Fruit fly (Drosophila melanogaster) whole organism, embryonic: Measurements from ENCODE around the gene CG10481.

Experiments
- Bteb2 ChIP-seq: fragments of 200-800 bp; sonication (Bioruptor generic); optimal IDR thresholded peaks from 2 replicates; lab custom pipeline; 2016; ENCODE audit warnings: missing biosample characterization, missing genetic modification characterization
- CG10321 ChIP-seq: fragments of 200-800 bp; sonication (Bioruptor generic); IDR thresholded peaks from 2 replicates; pipeline ENCODE4 v1.3.6; 2022; ENCODE audit warnings: missing biosample characterization, missing genetic modification characterization
- CG10462 ChIP-seq: fragments of 200-800 bp; sonication (Bioruptor generic); optimal IDR thresholded peaks from 2 replicates; lab custom pipeline; 2016; ENCODE audit warnings: missing biosample characterization, missing genetic modification characterization
- CG10543 ChIP-seq: fragments of 200-800 bp; sonication (Bioruptor generic); optimal IDR thresholded peaks from 3 replicates; lab custom pipeline; 2017; ENCODE audit warnings: missing biosample characterization, mild to moderate bottlenecking, missing genetic modification characterization, moderate library complexity
- CG10959 ChIP-seq: fragments of 200-800 bp; sonication (Bioruptor generic); IDR thresholded peaks from 2 replicates; pipeline ENCODE4 v1.3.6; 2022; ENCODE audit warnings: missing biosample characterization, missing genetic modification characterization
- CG10979 ChIP-seq: fragments of 200-800 bp; sonication (Bioruptor generic); optimal IDR thresholded peaks from 2 replicates; lab custom pipeline; 2018; ENCODE audit warnings: missing biosample characterization, mild to moderate bottlenecking, missing genetic modification characterization, moderate library complexity
- CG11504 ChIP-seq: fragments of 200-800 bp; sonication (Bioruptor generic); optimal IDR thresholded peaks from 3 replicates; lab custom pipeline; 2019; ENCODE audit warnings: missing biosample characterization, mild to moderate bottlenecking, missing genetic modification characterization, moderate library complexity
- CG11696 ChIP-seq: fragments of 200-800 bp; sonication (Bioruptor generic); IDR thresholded peaks from 2 replicates; pipeline ENCODE4 v1.3.6; 2022; ENCODE audit warnings: missing biosample characterization, missing genetic modification characterization
- CG13296 ChIP-seq: fragments of 200-800 bp; sonication (Bioruptor generic); optimal IDR thresholded peaks from 3 replicates; lab custom pipeline; 2018; ENCODE audit warnings: missing biosample characterization, mild to moderate bottlenecking, missing genetic modification characterization
- CG14441 ChIP-seq: fragments of 200-800 bp; sonication (Bioruptor generic); IDR thresholded peaks from 2 replicates; pipeline ENCODE4 v1.3.6; 2022; ENCODE audit warnings: missing biosample characterization, missing genetic modification characterization
- CG17361 ChIP-seq: fragments of 200-800 bp; sonication (Bioruptor generic); IDR thresholded peaks from 3 replicates; pipeline ENCODE4 v1.3.6; 2022; ENCODE audit warnings: missing biosample characterization, missing genetic modification characterization
- CG17829 ChIP-seq: fragments of 200-800 bp; optimal IDR thresholded peaks from 2 replicates; lab custom pipeline; 2019; ENCODE audit warnings: missing biosample characterization, mild to moderate bottlenecking, missing genetic modification characterization, moderate library complexity
- CG18262 ChIP-seq: fragments of 200-800 bp; optimal IDR thresholded peaks from 3 replicates; lab custom pipeline; 2019; ENCODE audit warnings: missing biosample characterization, mild to moderate bottlenecking, missing genetic modification characterization, moderate library complexity
- CG2712 ChIP-seq: fragments of 200-800 bp; optimal IDR thresholded peaks from 3 replicates; lab custom pipeline; 2019; ENCODE audit warnings: missing biosample characterization, mild to moderate bottlenecking, missing genetic modification characterization, moderate library complexity
- CG6175 ChIP-seq: fragments of 200-800 bp; sonication (Bioruptor generic); IDR thresholded peaks from 3 replicates; pipeline ENCODE4 v1.3.6; 2022; ENCODE audit warnings: missing biosample characterization, missing genetic modification characterization
- CG6854 ChIP-seq: fragments of 200-800 bp; sonication (Bioruptor generic); optimal IDR thresholded peaks from 3 replicates; lab custom pipeline; 2017; ENCODE audit warnings: missing biosample characterization, mild to moderate bottlenecking, missing genetic modification characterization
- CG8478 ChIP-seq: fragments of >200 bp; optimal IDR thresholded peaks from 2 replicates; lab custom pipeline; 2018
- CG9437 ChIP-seq: fragments of 200-800 bp; sonication (Bioruptor generic); optimal IDR thresholded peaks from 2 replicates; lab custom pipeline; 2018; ENCODE audit warnings: missing biosample characterization, mild to moderate bottlenecking, missing genetic modification characterization
- CoRest ChIP-seq: fragments of 200-800 bp; sonication (Bioruptor generic); optimal IDR thresholded peaks from 3 replicates; lab custom pipeline; 2018; ENCODE audit warnings: missing biosample characterization, mild to moderate bottlenecking, missing genetic modification characterization, moderate library complexity
- Dip2 ChIP-seq: fragments of 200-800 bp; sonication (Bioruptor generic); IDR thresholded peaks from 2 replicates; pipeline ENCODE4 v1.3.6; 2022; ENCODE audit warnings: missing biosample characterization, missing genetic modification characterization
- Dip3 ChIP-seq: fragments of 200-800 bp; sonication (Bioruptor generic); optimal IDR thresholded peaks from 3 replicates; lab custom pipeline; 2016; ENCODE audit warnings: missing biosample characterization, missing genetic modification characterization
- Hsf ChIP-seq: fragments of 200-800 bp; sonication (Bioruptor generic); optimal IDR thresholded peaks from 3 replicates; lab custom pipeline; 2016; ENCODE audit warnings: missing biosample characterization, missing genetic modification characterization
- Jarid2 ChIP-seq: fragments of 200-800 bp; sonication (Bioruptor generic); optimal IDR thresholded peaks from 3 replicates; lab custom pipeline; 2017; ENCODE audit warnings: mild to moderate bottlenecking, missing biosample characterization, missing genetic modification reagents, missing genetic modification characterization
- Lpt ChIP-seq: fragments of >200 bp; optimal IDR thresholded peaks from 2 replicates; lab custom pipeline; 2018; ENCODE audit warnings: missing biosample characterization, missing genetic modification characterization
- Max ChIP-seq: fragments of 200-800 bp; sonication (Bioruptor generic); optimal IDR thresholded peaks from 2 replicates; lab custom pipeline; 2016; ENCODE audit warnings: missing biosample characterization, mild to moderate bottlenecking, missing genetic modification characterization
- Neu2 ChIP-seq: fragments of 200-800 bp; sonication (Bioruptor generic); optimal IDR thresholded peaks from 3 replicates; lab custom pipeline; 2016; ENCODE audit warnings: missing biosample characterization, missing genetic modification characterization, borderline replicate concordance
- NfI ChIP-seq: fragments of 200-800 bp; sonication (Bioruptor generic); optimal IDR thresholded peaks from 3 replicates; lab custom pipeline; 2018; ENCODE audit warnings: missing biosample characterization, mild to moderate bottlenecking, missing genetic modification characterization, moderate library complexity
- Spps ChIP-seq: fragments of 200-800 bp; sonication (Bioruptor generic); optimal IDR thresholded peaks from 2 replicates; lab custom pipeline; 2018; ENCODE audit warnings: missing biosample characterization, mild to moderate bottlenecking, missing genetic modification characterization
- Taf1 ChIP-seq: fragments of 200-800 bp; sonication (Bioruptor generic); IDR thresholded peaks from 2 replicates; pipeline ENCODE4 v1.3.6; 2022; ENCODE audit warnings: missing biosample characterization, missing genetic modification characterization
- Trl ChIP-seq, 3 experiments: fragments of >200 bp in 2 of 3; fragments of 200-800 bp in 1 of 3; sonication (Bioruptor generic) in 1 of 3; optimal IDR thresholded peaks; 2 replicates in 1 of 3; 3 replicates in 2 of 3; lab custom pipeline; 2016 to 2017; ENCODE audit warnings: missing biosample characterization in 1 of 3, missing genetic modification characterization in 1 of 3
- Vsx1 ChIP-seq: fragments of 200-800 bp; sonication (Bioruptor generic); optimal IDR thresholded peaks from 2 replicates; lab custom pipeline; 2017; ENCODE audit warnings: missing biosample characterization, mild to moderate bottlenecking, missing genetic modification characterization, missing genetic modification reagents
- ab ChIP-seq: fragments of 200-800 bp; sonication (Bioruptor generic); optimal IDR thresholded peaks from 2 replicates; lab custom pipeline; 2016; ENCODE audit warnings: missing biosample characterization, missing genetic modification characterization
- bigmax ChIP-seq: fragments of 200-800 bp; sonication (Bioruptor generic); optimal IDR thresholded peaks from 2 replicates; lab custom pipeline; 2018; ENCODE audit warnings: missing biosample characterization, mild to moderate bottlenecking, missing genetic modification characterization
- cas ChIP-seq: fragments of 200-800 bp; sonication (Bioruptor generic); IDR thresholded peaks from 2 replicates; pipeline ENCODE4 v1.3.6; 2022; ENCODE audit warnings: missing biosample characterization, missing genetic modification characterization
- cato ChIP-seq: fragments of 200-800 bp; sonication (Bioruptor generic); optimal IDR thresholded peaks from 2 replicates; lab custom pipeline; 2016; ENCODE audit warnings: missing biosample characterization, missing genetic modification characterization, borderline replicate concordance
- cg ChIP-seq: fragments of 200-800 bp; sonication (Bioruptor generic); optimal IDR thresholded peaks from 3 replicates; lab custom pipeline; 2019; ENCODE audit warnings: missing biosample characterization, mild to moderate bottlenecking, missing genetic modification characterization, moderate library complexity
- crp ChIP-seq, 2 experiments: fragments of 200-800 bp; sonication (Bioruptor generic); optimal IDR thresholded peaks; 2 replicates in 1 of 2; 3 replicates in 1 of 2; lab custom pipeline; 2017; ENCODE audit warnings: missing biosample characterization in 2 of 2, missing genetic modification characterization in 2 of 2, mild to moderate bottlenecking in 1 of 2, moderate library complexity in 1 of 2
- dmrt11E ChIP-seq: fragments of 200-800 bp; sonication (Bioruptor generic); optimal IDR thresholded peaks from 3 replicates; lab custom pipeline; 2018; ENCODE audit warnings: missing biosample characterization, mild to moderate bottlenecking, missing genetic modification characterization, moderate library complexity
- fd102C ChIP-seq: fragments of 200-800 bp; sonication (Bioruptor generic); optimal IDR thresholded peaks from 2 replicates; lab custom pipeline; 2018; ENCODE audit warnings: missing biosample characterization, mild to moderate bottlenecking, missing genetic modification characterization, moderate library complexity
- fu2 ChIP-seq: fragments of 200-800 bp; sonication (Bioruptor generic); optimal IDR thresholded peaks from 2 replicates; lab custom pipeline; 2016; ENCODE audit warnings: missing biosample characterization, missing genetic modification characterization
- gcm ChIP-seq: fragments of 200-800 bp; sonication (Bioruptor generic); optimal IDR thresholded peaks from 2 replicates; lab custom pipeline; 2019; ENCODE audit warnings: missing biosample characterization, mild to moderate bottlenecking, missing genetic modification characterization, moderate library complexity
- grau ChIP-seq: fragments of 200-800 bp; optimal IDR thresholded peaks from 3 replicates; lab custom pipeline; 2019; ENCODE audit warnings: missing biosample characterization, mild to moderate bottlenecking, missing genetic modification characterization, moderate library complexity
- klu ChIP-seq: fragments of 200-800 bp; sonication (Bioruptor generic); IDR thresholded peaks from 2 replicates; pipeline ENCODE4 v1.3.6; 2022; ENCODE audit warnings: missing biosample characterization, missing genetic modification characterization
- maf-S ChIP-seq: fragments of 200-800 bp; sonication (Bioruptor generic); optimal IDR thresholded peaks from 2 replicates; lab custom pipeline; 2016; ENCODE audit warnings: missing biosample characterization, missing genetic modification characterization
- slbo ChIP-seq: fragments of 200-800 bp; sonication (Bioruptor generic); IDR thresholded peaks from 2 replicates; pipeline ENCODE4 v1.3.6; 2022; ENCODE audit warnings: missing biosample characterization, missing genetic modification characterization
- sna ChIP-seq: fragments of 200-800 bp; sonication (Bioruptor generic); IDR thresholded peaks from 2 replicates; pipeline ENCODE4 v1.3.6; 2022; ENCODE audit warnings: missing biosample characterization, missing genetic modification characterization; ENCODE audit not compliant: partially characterized antibody
- sqz ChIP-seq: fragments of 200-800 bp; sonication (Bioruptor generic); optimal IDR thresholded peaks from 3 replicates; lab custom pipeline; 2018; ENCODE audit warnings: missing biosample characterization, mild to moderate bottlenecking, missing genetic modification characterization
- stc ChIP-seq: fragments of 200-800 bp; sonication (Bioruptor generic); IDR thresholded peaks from 2 replicates; pipeline ENCODE4 v1.3.6; 2022; ENCODE audit warnings: missing biosample characterization, missing genetic modification characterization
- toy ChIP-seq: fragments of 200-800 bp; sonication (Bioruptor generic); IDR thresholded peaks from 2 replicates; pipeline ENCODE4 v1.3.6; 2022; ENCODE audit warnings: missing biosample characterization, missing genetic modification characterization
- vvl ChIP-seq: fragments of 200-800 bp; sonication (Bioruptor generic); IDR thresholded peaks from 2 replicates; pipeline ENCODE4 v1.3.6; 2022; ENCODE audit warnings: missing biosample characterization, missing genetic modification characterization

Gene CG10481

dm6 chr2L:19941352-19941851 is 49.1 kb upstream of the CG10481 start (continued):
- TF ChIP-seq Taf1 (GFP tag; lab: Robert Waterston, UW) (peak; percentile 76), Bteb2 (GFP tag; lab: Kevin White, UChicago) (peak; percentile 83), Max (GFP tag; lab: Kevin White, UChicago) (no peak), toy (GFP tag; lab: Robert Waterston, UW) (peak; percentile 86), CG11696 (GFP tag; lab: Robert Waterston, UW) (peak; percentile 64), vvl (GFP tag; lab: Robert Waterston, UW) (peak; percentile 89), gcm (GFP tag; lab: Kevin White, UChicago) (peak; percentile 59), crp (GFP tag; optimal IDR thresholded peaks at IDR 0.05; lab: Kevin White, UChicago) (peak in 1 of 2 experiments; percentile 33), klu (peak; percentile 97), CG14441 (GFP tag; lab: Robert Waterston, UW) (peak; percentile 93), Vsx1 (GFP tag; lab: Kevin White, UChicago) (peak; percentile 71), CG17361 (peak; percentile 84), Hsf (GFP tag; lab: Kevin White, UChicago) (peak; percentile 85), dmrt11E (tag; lab: Kevin White, UChicago) (peak; percentile 74), Lpt (no peak), CG13296 (peak; percentile 69), CG11504 (tag; lab: Kevin White, UChicago) (peak; percentile 92), CG8478 (lab: Kevin White, UChicago) (no peak), stc (peak; percentile 90), CG17829 (peak; percentile 74), CG6854 (GFP tag; lab: Kevin White, UChicago) (peak; percentile 45), CG10462 (GFP tag; lab: Kevin White, UChicago) (peak; percentile 71), fu2 (peak; percentile 84), NfI (peak; percentile 78), Trl (optimal IDR thresholded peaks at IDR 0.05; lab: Kevin White, UChicago) (no peak), Trl (GFP tag; optimal IDR thresholded peaks at IDR 0.05; lab: Kevin White, UChicago) (peak; percentile 83), CG18262 (tag; lab: Kevin White, UChicago) (peak; percentile 82), CG10543 (GFP tag; lab: Kevin White, UChicago) (peak; percentile 59), CG10959 (GFP tag; lab: Robert Waterston, UW) (peak; percentile 5; the same call in 1 of the 2 replicates), Dip2 (0 out of 2 replicates have a peak, but pooled peaks have one; percentile 17), sqz (peak; percentile 3), Dip3 (peak; percentile 85), slbo (GFP tag; lab: Robert Waterston, UW) (peak; percentile 96), maf-S (peak; percentile 85), CG6175 (GFP tag; lab: Robert Waterston, UW) (peak; percentile 88), CoRest (peak; percentile 88), Jarid2 (GFP tag; lab: Kevin White, UChicago) (peak; percentile 46), CG9437 (peak; percentile 70), Neu2 (GFP tag; lab: Kevin White, UChicago) (no peak), cato (GFP tag; lab: Kevin White, UChicago) (peak; percentile 76), CG2712 (tag; lab: Kevin White, UChicago) (peak; percentile 84), cg (no peak), sna (GFP tag; lab: Robert Waterston, UW) (no peak), ab (GFP tag; lab: Kevin White, UChicago) (peak; percentile 78), Spps (tag; lab: Kevin White, UChicago) (peak; percentile 60), cas (GFP tag; lab: Robert Waterston, UW) (peak; percentile 85), fd102C (GFP tag; lab: Kevin White, UChicago) (no peak), CG10321 (GFP tag; lab: Robert Waterston, UW) (0 out of 2 replicates have a peak, but pooled peaks have one; percentile 34), bigmax (GFP tag; lab: Kevin White, UChicago) (no peak), grau (peak; percentile 82), CG10979 (tag; lab: Kevin White, UChicago) (peak; percentile 75)
